Fruit fly (Drosophila melanogaster) whole organism, embryonic: ENCODE data around the gene Rassf.

Source experiments
- Ada2b ChIP-seq: fragments of 200-800 bp; sonication (Bioruptor generic); IDR thresholded peaks from 2 replicates; pipeline ENCODE4 v1.3.6; 2022; ENCODE audit warnings: missing biosample characterization, missing genetic modification characterization
- CG10209 ChIP-seq: fragments of 200-800 bp; sonication (Bioruptor generic); optimal IDR thresholded peaks from 3 replicates; lab custom pipeline; 2017; ENCODE audit warnings: missing biosample characterization, mild to moderate bottlenecking, missing genetic modification characterization, missing genetic modification reagents
- CG10543 ChIP-seq: fragments of 200-800 bp; sonication (Bioruptor generic); optimal IDR thresholded peaks from 3 replicates; lab custom pipeline; 2017; ENCODE audit warnings: missing biosample characterization, mild to moderate bottlenecking, missing genetic modification characterization, moderate library complexity
- CG11247 ChIP-seq: fragments of 200-800 bp; sonication (Bioruptor generic); IDR thresholded peaks from 2 replicates; pipeline ENCODE4 v1.3.6; 2022; ENCODE audit warnings: missing biosample characterization, missing genetic modification characterization
- CG13123 ChIP-seq: fragments of 200-800 bp; sonication (Bioruptor generic); optimal IDR thresholded peaks from 2 replicates; lab custom pipeline; 2016; ENCODE audit warnings: missing biosample characterization, missing genetic modification characterization
- CG15011 ChIP-seq: fragments of 200-800 bp; sonication (Bioruptor generic); optimal IDR thresholded peaks from 3 replicates; lab custom pipeline; 2018; ENCODE audit warnings: missing biosample characterization, mild to moderate bottlenecking, missing genetic modification characterization
- CG16779 ChIP-seq: fragments of 200-800 bp; sonication (Bioruptor generic); IDR thresholded peaks from 2 replicates; pipeline ENCODE4 v1.3.6; 2022; ENCODE audit warnings: missing biosample characterization, missing genetic modification characterization
- CG16813 ChIP-seq: fragments of 200-800 bp; sonication (Bioruptor generic); IDR thresholded peaks from 3 replicates; pipeline ENCODE4 v1.3.6; 2022; ENCODE audit warnings: missing biosample characterization, missing genetic modification characterization; ENCODE audit not compliant: partially characterized antibody
- CG2199 ChIP-seq: fragments of 200-800 bp; sonication (Bioruptor generic); IDR thresholded peaks from 3 replicates; pipeline ENCODE4 v1.3.6; 2022; ENCODE audit warnings: missing biosample characterization, missing genetic modification characterization
- CG2678 ChIP-seq: fragments of 200-800 bp; sonication (Bioruptor generic); optimal IDR thresholded peaks from 3 replicates; lab custom pipeline; 2019; ENCODE audit warnings: missing biosample characterization, mild to moderate bottlenecking, missing genetic modification characterization, moderate library complexity
- CG3726 ChIP-seq: fragments of 200-800 bp; sonication (Bioruptor generic); IDR thresholded peaks from 3 replicates; pipeline ENCODE4, ENCODE4 v1.3.6; 2022; ENCODE audit warnings: missing biosample characterization, missing genetic modification characterization
- CG4360 ChIP-seq: fragments of 200-800 bp; sonication (Bioruptor generic); IDR thresholded peaks from 2 replicates; pipeline ENCODE4 v1.3.6; 2022; ENCODE audit warnings: missing biosample characterization, missing genetic modification characterization
- CG4820 ChIP-seq: fragments of 200-800 bp; sonication (Bioruptor generic); optimal IDR thresholded peaks from 3 replicates; lab custom pipeline; 2016; ENCODE audit warnings: missing biosample characterization, missing genetic modification characterization
- CG8290 ChIP-seq, 3 experiments: fragments of 200-800 bp; sonication (Bioruptor generic); optimal IDR thresholded peaks; 2 replicates each; lab custom pipeline; 2016 to 2019; ENCODE audit warnings: missing biosample characterization in 3 of 3, missing genetic modification characterization in 3 of 3, mild to moderate bottlenecking in 2 of 3, moderate library complexity in 1 of 3
- CG9797 ChIP-seq: fragments of 200-800 bp; sonication (Bioruptor generic); optimal IDR thresholded peaks from 3 replicates; lab custom pipeline; 2018; ENCODE audit warnings: missing biosample characterization, mild to moderate bottlenecking, missing genetic modification characterization
- CrebB ChIP-seq: fragments of 200-800 bp; sonication (Bioruptor generic); optimal IDR thresholded peaks from 3 replicates; lab custom pipeline; 2018; ENCODE audit warnings: missing biosample characterization, mild to moderate bottlenecking, missing genetic modification characterization
- Dfd ChIP-seq, 2 experiments: fragments of >200 bp; optimal IDR thresholded peaks; 2 replicates each; lab custom pipeline; 2017; ENCODE audit warnings: missing biosample characterization in 2 of 2, missing genetic modification characterization in 2 of 2
- Dll ChIP-seq: fragments of 200-800 bp; sonication (Bioruptor generic); IDR thresholded peaks from 4 replicates; pipeline ENCODE4 v1.3.6; 2022; ENCODE audit warnings: missing biosample characterization, missing genetic modification characterization; ENCODE audit not compliant: partially characterized antibody
- Doc3 ChIP-seq: fragments of 200-800 bp; sonication (Bioruptor generic); IDR thresholded peaks from 3 replicates; pipeline ENCODE4 v1.3.6; 2022; ENCODE audit warnings: missing biosample characterization, missing genetic modification characterization; ENCODE audit not compliant: partially characterized antibody
- E2f2 ChIP-seq: fragments of 200-800 bp; sonication (Bioruptor generic); IDR thresholded peaks from 2 replicates; pipeline ENCODE4 v1.3.6; 2022; ENCODE audit warnings: missing biosample characterization, missing genetic modification characterization
- ERR ChIP-seq: fragments of 200-800 bp; sonication (Bioruptor generic); optimal IDR thresholded peaks from 2 replicates; lab custom pipeline; 2016; ENCODE audit warnings: missing biosample characterization, missing genetic modification characterization
- Eip74EF ChIP-seq, 2 experiments: fragments of 200-800 bp in 1 of 2; fragments of >200 bp in 1 of 2; sonication (Bioruptor generic) in 1 of 2; optimal IDR thresholded peaks; 2 replicates each; lab custom pipeline; 2017 to 2019; ENCODE audit warnings: missing biosample characterization in 2 of 2, missing genetic modification characterization in 2 of 2, mild to moderate bottlenecking in 1 of 2, moderate library complexity in 1 of 2
- Ets97D ChIP-seq: fragments of 200-800 bp; sonication (Bioruptor generic); optimal IDR thresholded peaks from 3 replicates; lab custom pipeline; 2016; ENCODE audit warnings: missing biosample characterization, missing genetic modification characterization
- Gug ChIP-seq: fragments of 200-800 bp; sonication (Bioruptor generic); IDR thresholded peaks from 4 replicates; pipeline ENCODE4 v1.3.6; 2022; ENCODE audit warnings: missing biosample characterization, missing genetic modification characterization
- HLHmδ ChIP-seq: fragments of 200-800 bp; sonication (Bioruptor generic); optimal IDR thresholded peaks from 2 replicates; lab custom pipeline; 2018; ENCODE audit warnings: missing biosample characterization, mild to moderate bottlenecking, missing genetic modification characterization, moderate library complexity
- Hmr ChIP-seq: fragments of 200-800 bp; sonication (Bioruptor generic); optimal IDR thresholded peaks from 3 replicates; lab custom pipeline; 2017; ENCODE audit warnings: mild to moderate bottlenecking, missing biosample characterization, missing genetic modification reagents, missing genetic modification characterization
- Hmx ChIP-seq: fragments of 200-800 bp; sonication (Bioruptor generic); optimal IDR thresholded peaks from 2 replicates; lab custom pipeline; 2016; ENCODE audit warnings: missing biosample characterization, missing genetic modification characterization
- MESR4 ChIP-seq: fragments of 200-800 bp; sonication (Bioruptor generic); optimal IDR thresholded peaks from 2 replicates; lab custom pipeline; 2018; ENCODE audit warnings: missing biosample characterization, mild to moderate bottlenecking, missing genetic modification characterization, moderate library complexity
- Optix ChIP-seq: fragments of 200-800 bp; sonication (Bioruptor generic); IDR thresholded peaks from 3 replicates; pipeline ENCODE4 v1.3.6; 2022; ENCODE audit warnings: missing biosample characterization, missing genetic modification characterization
- Stat92E ChIP-seq, 3 experiments: fragments of >200 bp in 2 of 3; fragments of 200-800 bp in 1 of 3; sonication (Bioruptor generic) in 1 of 3; optimal IDR thresholded peaks; 2 replicates each; lab custom pipeline; 2017 to 2019; ENCODE audit warnings: missing biosample characterization in 3 of 3, missing genetic modification characterization in 3 of 3, mild to moderate bottlenecking in 1 of 3, moderate library complexity in 1 of 3
- az2 ChIP-seq: fragments of 200-800 bp; sonication (Bioruptor generic); optimal IDR thresholded peaks from 3 replicates; lab custom pipeline; 2016; ENCODE audit warnings: missing biosample characterization, missing genetic modification characterization
- cg ChIP-seq: fragments of 200-800 bp; sonication (Bioruptor generic); optimal IDR thresholded peaks from 3 replicates; lab custom pipeline; 2019; ENCODE audit warnings: missing biosample characterization, mild to moderate bottlenecking, missing genetic modification characterization, moderate library complexity
- chm ChIP-seq: fragments of 200-800 bp; sonication (Bioruptor generic); IDR thresholded peaks from 2 replicates; pipeline ENCODE4 v1.3.6; 2022; ENCODE audit warnings: missing biosample characterization, missing genetic modification characterization
- crp ChIP-seq, 2 experiments: fragments of 200-800 bp; sonication (Bioruptor generic); optimal IDR thresholded peaks; 2 replicates in 1 of 2; 3 replicates in 1 of 2; lab custom pipeline; 2017; ENCODE audit warnings: missing biosample characterization in 2 of 2, missing genetic modification characterization in 2 of 2, mild to moderate bottlenecking in 1 of 2, moderate library complexity in 1 of 2
- cwo ChIP-seq: fragments of 200-800 bp; sonication (Bioruptor generic); optimal IDR thresholded peaks from 3 replicates; lab custom pipeline; 2017; ENCODE audit warnings: missing biosample characterization, missing genetic modification characterization, mild to moderate bottlenecking, moderate library complexity, missing genetic modification reagents
- dati ChIP-seq: fragments of 200-800 bp; sonication (Bioruptor generic); IDR thresholded peaks from 2 replicates; pipeline ENCODE4 v1.3.6; 2022; ENCODE audit warnings: missing biosample characterization, missing genetic modification characterization
- emc ChIP-seq: fragments of 200-800 bp; sonication (Bioruptor generic); optimal IDR thresholded peaks from 2 replicates; lab custom pipeline; 2016; ENCODE audit warnings: missing biosample characterization, missing genetic modification characterization
- ems ChIP-seq: fragments of 200-800 bp; sonication (Bioruptor generic); optimal IDR thresholded peaks from 3 replicates; lab custom pipeline; 2016; ENCODE audit warnings: missing biosample characterization, missing genetic modification characterization
- ftz-f1 ChIP-seq: fragments of 200-800 bp; sonication (Bioruptor generic); optimal IDR thresholded peaks from 2 replicates; lab custom pipeline; 2016; ENCODE audit warnings: missing biosample characterization, missing genetic modification characterization
- jumu ChIP-seq: fragments of 200-800 bp; sonication (Bioruptor generic); optimal IDR thresholded peaks from 3 replicates; lab custom pipeline; 2016; ENCODE audit warnings: missing biosample characterization, missing genetic modification characterization
- ken ChIP-seq: fragments of 200-800 bp; sonication (Bioruptor generic); IDR thresholded peaks from 3 replicates; pipeline ENCODE4 v1.3.6; 2022; ENCODE audit warnings: missing biosample characterization, missing genetic modification characterization
- lilli ChIP-seq: fragments of 200-800 bp; sonication (Bioruptor generic); optimal IDR thresholded peaks from 3 replicates; lab custom pipeline; 2016; ENCODE audit warnings: missing biosample characterization, missing genetic modification characterization
- mld ChIP-seq: fragments of 200-800 bp; sonication (Bioruptor generic); IDR thresholded peaks from 3 replicates; pipeline ENCODE4 v1.3.6; 2022; ENCODE audit warnings: missing biosample characterization, missing genetic modification characterization; ENCODE audit not compliant: partially characterized antibody
- sd ChIP-seq: fragments of 200-800 bp; sonication (Bioruptor generic); optimal IDR thresholded peaks from 3 replicates; lab custom pipeline; 2018; ENCODE audit warnings: missing biosample characterization, mild to moderate bottlenecking, missing genetic modification characterization, moderate library complexity
- sisA ChIP-seq: fragments of 200-800 bp; sonication (Bioruptor generic); IDR thresholded peaks from 2 replicates; pipeline ENCODE4 v1.3.6; 2022; ENCODE audit warnings: missing biosample characterization, missing genetic modification characterization
- tgo ChIP-seq: fragments of 200-800 bp; sonication (Bioruptor generic); IDR thresholded peaks from 3 replicates; pipeline ENCODE4 v1.3.6; 2022; ENCODE audit warnings: missing biosample characterization, missing genetic modification characterization
- trh ChIP-seq: fragments of 200-800 bp; sonication (Bioruptor generic); optimal IDR thresholded peaks from 2 replicates; lab custom pipeline; 2016; ENCODE audit warnings: missing biosample characterization, missing genetic modification characterization
- wek ChIP-seq: fragments of 200-800 bp; sonication (Bioruptor generic); optimal IDR thresholded peaks from 3 replicates; lab custom pipeline; 2018; ENCODE audit warnings: missing biosample characterization, mild to moderate bottlenecking, missing genetic modification characterization, moderate library complexity

Rassf gene

dm6 chr3R:23117683-23118470 lies at the start of gene Rassf, which contains the start of gene CenB1A (continued):
- TF ChIP-seq ems (no peak), Doc3 (GFP tag; lab: Robert Waterston, UW) (no peak), crp (GFP tag; optimal IDR thresholded peaks at IDR 0.05; lab: Kevin White, UChicago) (peak in 1 of 2 experiments; percentile 74), ken (GFP tag; lab: Robert Waterston, UW) (peak; percentile 53; the same call in 1 of the 3 replicates), Optix (GFP tag; lab: Robert Waterston, UW) (no peak), CG10543 (GFP tag; lab: Kevin White, UChicago) (peak; percentile 18), Dfd (GFP tag; optimal IDR thresholded peaks at IDR 0.05; lab: Kevin White, UChicago) (no peak), lilli (GFP tag; lab: Kevin White, UChicago) (peak; percentile 55), cg (GFP tag; lab: Kevin White, UChicago) (no peak), Hmx (GFP tag; lab: Kevin White, UChicago) (no peak), CG16779 (no peak), MESR4 (GFP tag; lab: Kevin White, UChicago) (peak; percentile 72), trh (no peak), Eip74EF (GFP tag; optimal IDR thresholded peaks at IDR 0.05; lab: Kevin White, UChicago) (no peak), CG2199 (no peak), Dll (GFP tag; lab: Robert Waterston, UW) (peak; percentile 51; the same call in 1 of the 4 replicates), CrebB (tag; lab: Kevin White, UChicago) (no peak), CG3726 (GFP tag; lab: Robert Waterston, UW) (no peak), CG15011 (GFP tag; lab: Kevin White, UChicago) (no peak), Stat92E (GFP tag; optimal IDR thresholded peaks at IDR 0.05; lab: Kevin White, UChicago) (no peak), sd (tag; lab: Kevin White, UChicago) (no peak), Ada2b (GFP tag; lab: Robert Waterston, UW) (peak; percentile 17; the same call in 1 of the 2 replicates), jumu (GFP tag; lab: Kevin White, UChicago) (peak; percentile 54), CG13123 (no peak), HLHmδ (GFP tag; lab: Kevin White, UChicago) (no peak), emc (GFP tag; lab: Kevin White, UChicago) (no peak), cwo (GFP tag; lab: Kevin White, UChicago) (peak; percentile 7), CG16813 (GFP tag; lab: Robert Waterston, UW) (no peak), tgo (GFP tag; lab: Robert Waterston, UW) (peak; percentile 36; the same call in 1 of the 3 replicates), wek (GFP tag; lab: Kevin White, UChicago) (no peak), CG4820 (peak; percentile 47), Gug (0 out of 4 replicates have a peak, but pooled peaks have one; percentile 9), CG9797 (GFP tag; lab: Kevin White, UChicago) (peak; percentile 67), sisA (GFP tag; lab: Robert Waterston, UW) (peak; percentile 37; the same call in 1 of the 2 replicates), mld (GFP tag; lab: Robert Waterston, UW) (no peak), CG10209 (GFP tag; lab: Kevin White, UChicago) (no peak), CG2678 (tag; lab: Kevin White, UChicago) (peak; percentile 33), dati (GFP tag; lab: Robert Waterston, UW) (no peak), Hmr (GFP tag; lab: Kevin White, UChicago) (peak; percentile 3), E2f2 (GFP tag; lab: Robert Waterston, UW) (peak; percentile 86), CG4360 (GFP tag; lab: Robert Waterston, UW) (no peak), CG11247 (0 out of 2 replicates have a peak, but pooled peaks have one; percentile 21), chm (GFP tag; lab: Robert Waterston, UW) (no peak), az2 (GFP tag; lab: Kevin White, UChicago) (peak; percentile 18), Ets97D (GFP tag; lab: Kevin White, UChicago) (peak; percentile 60), ERR (GFP tag; lab: Kevin White, UChicago) (peak; percentile 34), ftz-f1 (GFP tag; lab: Kevin White, UChicago) (no peak), CG8290 (GFP tag; optimal IDR thresholded peaks at IDR 0.05; lab: Kevin White, UChicago) (no peak), CG8290 (tag; optimal IDR thresholded peaks at IDR 0.05; lab: Kevin White, UChicago) (peak in 1 of 2 experiments; percentile 16)
